Fruit fly (Drosophila melanogaster): ENCODE results near the gene ec.

The ec gene

dm6 chrX:3840962-3841361 is 29.5 kb downstream of the ec start:
- TF ChIP-seq fd96Ca (GFP tag; IDR thresholded peaks at IDR 0.05) (peak; percentile 64; the same call in 1 of the 3 replicates), Pif1A (GFP tag; optimal IDR thresholded peaks at IDR 0.05) (no peak), CG12605 (GFP tag; IDR thresholded peaks at IDR 0.05) (0 out of 2 replicates have a peak, but pooled peaks have one; percentile 16), CG13204 (GFP tag; optimal IDR thresholded peaks at IDR 0.05) (peak; percentile 7), CG32121 (GFP tag; IDR thresholded peaks at IDR 0.05) (peak; percentile 57), Snoo (tag; optimal IDR thresholded peaks at IDR 0.05) (no peak), Ets98B (GFP tag; IDR thresholded peaks at IDR 0.05) (peak; percentile 75; the same call in 1 of the 2 replicates), CG8159 (tag; optimal IDR thresholded peaks at IDR 0.05) (no peak), CG34367 (tag; optimal IDR thresholded peaks at IDR 0.05) (no peak)

- no peak for TF ChIP-seq CG10348 (GFP tag; IDR thresholded peaks at IDR 0.05)
- no peak for TF ChIP-seq CG15710 (tag; optimal IDR thresholded peaks at IDR 0.05)
- peak; percentile 12 for TF ChIP-seq CG14655 (GFP tag; optimal IDR thresholded peaks at IDR 0.05)
- no peak for TF ChIP-seq CG32121 (GFP tag; IDR thresholded peaks at IDR 0.05)
- TF ChIP-seq EcR (GFP tag; optimal IDR thresholded peaks at IDR 0.05) = peak; percentile 11
Measured at dm6 chrX:3842898-3843297, 31.4 kb downstream of the ec start.

dm6 chrX:3845340-3846161 is 34.1 kb downstream of the ec start:
- peak; percentile 33 for TF ChIP-seq CG13204 (GFP tag; optimal IDR thresholded peaks at IDR 0.05)
- no peak for TF ChIP-seq CG8301 (tag; optimal IDR thresholded peaks at IDR 0.05)
- TF ChIP-seq CG15710 (tag; optimal IDR thresholded peaks at IDR 0.05) = no peak
- TF ChIP-seq D1 (tag; optimal IDR thresholded peaks at IDR 0.05) = no peak
- TF ChIP-seq Ets98B (GFP tag; IDR thresholded peaks at IDR 0.05) = peak; percentile 55; the same call in 1 of the 2 replicates
- TF ChIP-seq CG34367 (tag; optimal IDR thresholded peaks at IDR 0.05) = peak; percentile 7
- TF ChIP-seq Pif1B (GFP tag; optimal IDR thresholded peaks at IDR 0.05) = peak; percentile 44
- no peak for TF ChIP-seq Snoo (tag; optimal IDR thresholded peaks at IDR 0.05)
- TF ChIP-seq CG32121 (GFP tag; IDR thresholded peaks at IDR 0.05) = peak; percentile 30; the same call in 1 of the 2 replicates
- peak; percentile 58; the same call in 1 of the 3 replicates for TF ChIP-seq CG4496 (GFP tag; IDR thresholded peaks at IDR 0.05)
- no peak for TF ChIP-seq fd96Ca (GFP tag; IDR thresholded peaks at IDR 0.05)
- peak; percentile 34 for TF ChIP-seq EcR (GFP tag; optimal IDR thresholded peaks at IDR 0.05)
- no peak for TF ChIP-seq CG14655 (GFP tag; optimal IDR thresholded peaks at IDR 0.05)

dm6 chrX:3846393-3846792 is 34.9 kb downstream of the ec start:
- TF ChIP-seq CG4496 (GFP tag; IDR thresholded peaks at IDR 0.05) (0 out of 3 replicates have a peak, but pooled peaks have one; percentile 19), rn (GFP tag; IDR thresholded peaks at IDR 0.05) (no peak), Snoo (tag; optimal IDR thresholded peaks at IDR 0.05) (no peak), Pif1B (GFP tag; optimal IDR thresholded peaks at IDR 0.05) (no peak), CG8301 (tag; optimal IDR thresholded peaks at IDR 0.05) (no peak), CG13204 (GFP tag; optimal IDR thresholded peaks at IDR 0.05) (no peak)

dm6 chrX:3849419-3850028 is 38.0 kb downstream of the ec start:
- TF ChIP-seq EcR (GFP tag; optimal IDR thresholded peaks at IDR 0.05) (no peak), Snoo (tag; optimal IDR thresholded peaks at IDR 0.05) (no peak), Pif1B (GFP tag; optimal IDR thresholded peaks at IDR 0.05) (no peak)

- TF ChIP-seq CG8301 (tag; optimal IDR thresholded peaks at IDR 0.05) (no peak), D1 (tag; optimal IDR thresholded peaks at IDR 0.05) (no peak), CG14655 (GFP tag; optimal IDR thresholded peaks at IDR 0.05) (no peak), Pif1A (GFP tag; optimal IDR thresholded peaks at IDR 0.05) (no peak)
Measured at dm6 chrX:3861183-3861582, 49.7 kb downstream of the ec start.

dm6 chrX:3862319-3862919 is 50.9 kb downstream of the ec start:
- TF ChIP-seq CG13204 (GFP tag; optimal IDR thresholded peaks at IDR 0.05) (no peak), EcR (GFP tag; optimal IDR thresholded peaks at IDR 0.05) (no peak), gl (tag; optimal IDR thresholded peaks at IDR 0.05) (no peak), rn (GFP tag; IDR thresholded peaks at IDR 0.05) (no peak), CG10348 (GFP tag; IDR thresholded peaks at IDR 0.05) (no peak)

dm6 chrX:3866104-3866503 is 54.6 kb downstream of the ec start:
- TF ChIP-seq gl (tag; optimal IDR thresholded peaks at IDR 0.05) = peak; percentile 39
- TF ChIP-seq CG8159 (tag; optimal IDR thresholded peaks at IDR 0.05) = peak; percentile 2
- TF ChIP-seq Snoo (tag; optimal IDR thresholded peaks at IDR 0.05) = no peak

Data from whole organism, pupa.